Fruit fly (Drosophila melanogaster) whole organism, embryonic: ENCODE measurements around the gene CG8159.

Source experiments
- CG7839 ChIP-seq: fragments of 200-800 bp; sonication (Bioruptor generic); optimal IDR thresholded peaks from 3 replicates; lab custom pipeline; 2018; ENCODE audit warnings: missing biosample characterization, mild to moderate bottlenecking, missing genetic modification characterization, moderate library complexity
- ato ChIP-seq: fragments of 200-800 bp; sonication (Bioruptor generic); IDR thresholded peaks from 2 replicates; pipeline ENCODE4 v1.3.6; 2022; ENCODE audit warnings: missing biosample characterization, missing genetic modification characterization; ENCODE audit not compliant: partially characterized antibody
- emc ChIP-seq: fragments of 200-800 bp; sonication (Bioruptor generic); optimal IDR thresholded peaks from 2 replicates; lab custom pipeline; 2016; ENCODE audit warnings: missing biosample characterization, missing genetic modification characterization

DNA sequence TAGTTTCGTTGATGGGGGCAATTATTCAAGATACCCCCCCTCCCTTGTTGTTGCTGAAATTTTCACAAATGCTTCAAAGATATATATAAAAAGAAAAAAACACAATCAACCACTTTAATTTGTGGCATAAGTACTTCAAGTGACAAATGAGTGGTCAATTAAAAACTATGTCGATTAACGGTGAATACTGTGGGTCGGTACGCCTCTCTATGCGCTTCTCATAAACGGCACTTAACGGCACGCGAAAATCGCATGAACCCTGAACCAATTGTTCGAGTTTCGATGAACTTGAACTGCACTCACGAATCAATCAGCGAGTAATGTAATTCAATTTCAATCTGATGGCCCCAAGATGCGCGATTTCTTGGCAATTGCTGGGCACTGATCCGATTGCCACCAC is 13.5 kb downstream of the CG8159 start:
- TF ChIP-seq ato (GFP tag; lab: Robert Waterston, UW) (no peak), CG7839 (no peak), emc (GFP tag; lab: Kevin White, UChicago) (no peak)
